Worm (Caenorhabditis elegans): ENCODE results near the gene C06E1.11.

ce11 chrIII:8598961-8599360 lies 17.5 kb downstream of the C06E1.11 start:
- TF ChIP-seq B0035.1 (tag; optimal IDR thresholded peaks at IDR 0.05), result no peak
- no peak for TF ChIP-seq ama-1 (optimal IDR thresholded peaks at IDR 0.05)
- TF ChIP-seq ama-1 (GFP tag; optimal IDR thresholded peaks at IDR 0.05), result no peak
- no peak for TF ChIP-seq Y56A3A.18 (GFP tag; IDR thresholded peaks at IDR 0.05)
- no peak for TF ChIP-seq hlh-26 (GFP tag; conservative IDR thresholded peaks at IDR 0.05)
- TF ChIP-seq nhr-90 (tag; optimal IDR thresholded peaks at IDR 0.05), result no peak
